Worm (Caenorhabditis elegans): ENCODE data around the gene C31C9.6.

ce11 chrII:13630690-13631089 lies 31.2 kb downstream of the C31C9.6 start, which contains the start of the genes gst-17 and gst-18:
- no peak for TF ChIP-seq ceh-16 (tag; optimal IDR thresholded peaks at IDR 0.05)
- TF ChIP-seq nhr-237 (tag; optimal IDR thresholded peaks at IDR 0.05), result no peak
- TF ChIP-seq pqm-1 (tag; optimal IDR thresholded peaks at IDR 0.05), result no peak
